Worm (Caenorhabditis elegans) whole organism, early embryonic: ENCODE measurements around the gene H14E04.3.

ENCODE experiments used
- B0310.2 ChIP-seq: sonication (generic microtip); optimal IDR thresholded peaks from 2 replicates; lab custom pipeline; 2016; ENCODE audit warnings: mild to moderate bottlenecking, missing genetic modification characterization, missing compliant biosample characterization
- F13C5.2 ChIP-seq: sonication (generic microtip); optimal IDR thresholded peaks from 2 replicates; lab custom pipeline; 2017; ENCODE audit warnings: mild to moderate bottlenecking, missing genetic modification characterization, inconsistent platforms, missing compliant biosample characterization
- aly-1 ChIP-seq: sonication (generic microtip); optimal IDR thresholded peaks from 2 replicates; lab custom pipeline; 2016; ENCODE audit warnings: missing genetic modification characterization, missing compliant biosample characterization
- ama-1 ChIP-seq: fragments of 150-350 bp; optimal IDR thresholded peaks from 2 replicates; lab custom pipeline; 2014
- ceh-13 ChIP-seq: fragments of 200-800 bp; sonication (Bioruptor generic); optimal IDR thresholded peaks from 2 replicates; lab custom pipeline; 2018; ENCODE audit warnings: mild to moderate bottlenecking, missing genetic modification characterization, missing compliant biosample characterization
- ceh-36 ChIP-seq: sonication (generic microtip); optimal IDR thresholded peaks from 2 replicates; lab custom pipeline; 2016; ENCODE audit warnings: missing genetic modification characterization, inconsistent platforms, missing compliant biosample characterization
- ets-7 ChIP-seq: sonication (generic microtip); optimal IDR thresholded peaks from 2 replicates; lab custom pipeline; 2016; ENCODE audit warnings: missing genotype, missing genetic modification characterization, missing compliant biosample characterization
- hmg-4 ChIP-seq: fragments of 200-800 bp; sonication (Bioruptor generic); optimal IDR thresholded peaks from 2 replicates; lab custom pipeline; 2018; ENCODE audit warnings: mild to moderate bottlenecking, missing genetic modification characterization, missing compliant biosample characterization
- hnd-1 ChIP-seq: sonication (generic microtip); optimal IDR thresholded peaks from 2 replicates; lab custom pipeline; 2016; ENCODE audit warnings: missing genetic modification characterization, missing compliant biosample characterization
- scrt-1 ChIP-seq: fragments of 200-800 bp; sonication (Bioruptor generic); IDR thresholded peaks from 2 replicates; pipeline ENCODE4 v1.3.6; 2022; ENCODE audit warnings: missing genetic modification characterization, missing compliant biosample characterization
- tbx-11 ChIP-seq: fragments of 200-800 bp; sonication (Bioruptor generic); IDR thresholded peaks from 2 replicates; pipeline ENCODE4 v1.3.6; 2022; ENCODE audit warnings: missing genetic modification characterization, missing compliant biosample characterization
- tbx-37 ChIP-seq: fragments of 200-800 bp; sonication (Bioruptor generic); conservative IDR thresholded peaks from 2 replicates; pipeline ENCODE4 v1.3.6; 2022; ENCODE audit warnings: missing genetic modification reagents, missing genetic modification characterization, missing compliant biosample characterization

DNA sequence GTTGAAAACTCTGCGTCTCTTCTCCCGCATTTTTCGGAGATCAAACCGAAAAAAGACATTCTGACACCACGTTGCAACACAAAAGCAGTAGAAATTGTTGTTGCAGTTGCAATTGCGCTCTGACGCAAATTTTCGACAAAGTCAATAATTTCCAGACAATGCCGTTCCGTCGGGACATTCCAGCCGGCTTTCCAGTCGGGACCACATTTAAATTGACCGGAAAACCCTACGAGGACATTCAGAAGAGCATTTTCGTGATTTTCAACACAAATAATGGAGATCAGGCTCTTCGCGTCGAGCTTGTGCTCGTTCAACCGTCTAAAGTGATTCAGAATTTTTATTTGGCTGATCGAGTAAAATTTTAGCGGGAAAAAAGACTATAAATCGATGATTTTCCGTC is 32.6 kb upstream of the H14E04.3 start:
- TF ChIP-seq ama-1 (lab: Kevin White, UChicago) (no peak), hnd-1 (tag; lab: Kevin White, UChicago) (no peak), F13C5.2 (tag; lab: Kevin White, UChicago) (no peak), ets-7 (tag; lab: Kevin White, UChicago) (no peak), hmg-4 (GFP tag; lab: Kevin White, UChicago) (no peak), ceh-13 (GFP tag; lab: Kevin White, UChicago) (no peak), ceh-36 (tag; lab: Kevin White, UChicago) (no peak), scrt-1 (GFP tag; lab: Robert Waterston, UW) (no peak), B0310.2 (tag; lab: Kevin White, UChicago) (no peak), tbx-37 (no peak), aly-1 (tag; lab: Kevin White, UChicago) (no peak), tbx-11 (GFP tag; lab: Robert Waterston, UW) (no peak)
